Fruit fly (Drosophila melanogaster): ENCODE measurements around the gene Naa40.

Naa40 gene

DNA sequence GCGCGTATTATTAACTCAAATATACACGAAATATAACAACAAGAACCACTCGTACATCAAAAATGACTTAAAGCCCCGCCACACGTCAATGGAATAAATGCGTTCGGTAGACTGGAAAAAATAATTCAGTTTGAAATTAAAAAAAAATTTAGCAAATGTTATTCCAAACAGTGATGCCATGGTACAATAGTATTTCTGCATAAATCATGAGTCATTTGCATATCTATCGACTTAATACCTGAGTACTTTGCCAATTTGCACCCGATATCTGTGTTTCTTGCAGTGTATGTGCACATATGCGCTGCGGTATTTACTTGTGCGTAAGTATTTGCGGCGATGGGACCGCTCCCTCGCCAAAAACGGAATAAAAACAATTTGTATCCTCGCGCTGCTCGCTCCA, 38.4 kb upstream of the Naa40 start (continued):
- peak; percentile 97 for TF ChIP-seq HLH106 (tag; optimal IDR thresholded peaks at IDR 0.05)
- TF ChIP-seq sage (GFP tag; optimal IDR thresholded peaks at IDR 0.05) = peak; percentile 96
- no peak for TF ChIP-seq sv (GFP tag; optimal IDR thresholded peaks at IDR 0.05)

dm6 chr3R:29762297-29762696, 37.5 kb upstream of the Naa40 start:
- TF ChIP-seq Vsx2 (GFP tag; optimal IDR thresholded peaks at IDR 0.05; ENCODE audit: partially characterized antibody) (no peak), dmrt93B (GFP tag; optimal IDR thresholded peaks at IDR 0.05) (peak; percentile 43), foxo (GFP tag; optimal IDR thresholded peaks at IDR 0.05) (peak in 1 of 2 experiments; percentile 53), br (GFP tag; optimal IDR thresholded peaks at IDR 0.05) (peak; percentile 15), CrebA (GFP tag; optimal IDR thresholded peaks at IDR 0.05; ENCODE audit: borderline replicate concordance) (no peak), Sp1 (GFP tag; optimal IDR thresholded peaks at IDR 0.05) (peak; percentile 38), pan (optimal IDR thresholded peaks at IDR 0.05) (no peak), Hr78 (GFP tag; optimal IDR thresholded peaks at IDR 0.05) (no peak), fru (GFP tag; optimal IDR thresholded peaks at IDR 0.05) (peak; percentile 41), sage (GFP tag; optimal IDR thresholded peaks at IDR 0.05) (peak; percentile 16), HLH106 (tag; optimal IDR thresholded peaks at IDR 0.05) (peak; percentile 53), jim (GFP tag; optimal IDR thresholded peaks at IDR 0.05) (no peak), woc (GFP tag; optimal IDR thresholded peaks at IDR 0.05) (peak; percentile 8), Mio (GFP tag; optimal IDR thresholded peaks at IDR 0.05) (no peak)

DNA sequence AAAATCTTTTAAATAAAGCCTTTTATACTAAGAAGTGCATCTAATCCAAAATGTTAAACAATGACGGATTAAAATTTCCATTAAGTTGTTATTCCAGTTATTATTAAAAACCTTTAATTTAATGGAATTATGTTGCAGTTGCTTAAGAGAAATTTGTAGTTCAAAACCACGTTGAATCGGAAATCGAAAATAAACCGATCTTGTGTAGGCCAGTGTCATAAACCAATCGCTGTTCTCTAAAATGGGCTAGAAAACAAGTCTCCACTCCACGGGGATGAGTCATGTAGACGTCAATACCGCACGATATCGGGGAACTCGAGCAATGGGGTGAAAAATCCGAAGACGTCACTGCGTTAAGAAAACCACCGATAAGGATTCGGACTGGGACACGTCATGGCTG, 36.8 kb upstream of the Naa40 start:
- TF ChIP-seq usp (GFP tag; optimal IDR thresholded peaks at IDR 0.05) = no peak
- TF ChIP-seq Rel (GFP tag; optimal IDR thresholded peaks at IDR 0.05) = no peak
- peak; percentile 49 for TF ChIP-seq Rel (tag; optimal IDR thresholded peaks at IDR 0.05)
- no peak for TF ChIP-seq Vsx2 (GFP tag; optimal IDR thresholded peaks at IDR 0.05; ENCODE audit: partially characterized antibody)

dm6 chr3R:29760042-29760441, 35.3 kb upstream of the Naa40 start:
- TF ChIP-seq fru (GFP tag; optimal IDR thresholded peaks at IDR 0.05) (no peak), Hnf4 (GFP tag; optimal IDR thresholded peaks at IDR 0.05) (no peak), Mio (GFP tag; optimal IDR thresholded peaks at IDR 0.05) (no peak), Jra (GFP tag; optimal IDR thresholded peaks at IDR 0.05) (no peak), Dfd (GFP tag; optimal IDR thresholded peaks at IDR 0.05) (no peak), CG9705 (GFP tag; optimal IDR thresholded peaks at IDR 0.05) (no peak), Abd-B (GFP tag; optimal IDR thresholded peaks at IDR 0.05) (no peak), h (GFP tag; optimal IDR thresholded peaks at IDR 0.05) (no peak), lola (GFP tag; optimal IDR thresholded peaks at IDR 0.05) (no peak), OdsH (GFP tag; optimal IDR thresholded peaks at IDR 0.05) (no peak), brk (GFP tag; optimal IDR thresholded peaks at IDR 0.05) (no peak)

DNA sequence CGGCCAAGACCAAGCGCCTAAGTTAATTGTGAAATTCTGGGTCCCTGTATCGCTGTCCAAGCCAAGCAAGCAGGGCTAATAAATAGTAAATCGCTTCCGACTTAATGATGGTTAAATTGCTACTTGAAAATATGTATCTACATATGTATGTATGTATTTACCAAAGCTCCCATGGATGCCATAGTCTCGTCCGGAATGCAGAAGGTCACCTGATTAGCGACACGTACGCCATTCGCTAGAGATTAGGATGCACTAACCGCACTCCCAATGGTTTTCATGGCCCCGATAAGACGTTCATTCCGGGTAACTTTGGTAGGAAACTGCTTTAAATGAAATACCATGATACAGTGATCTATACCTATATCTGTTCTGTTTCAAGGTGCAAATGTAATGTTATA, 34.0 kb upstream of the Naa40 start:
- TF ChIP-seq CG9705 (GFP tag; optimal IDR thresholded peaks at IDR 0.05) (no peak), Hnf4 (GFP tag; optimal IDR thresholded peaks at IDR 0.05) (no peak), Sp1 (GFP tag; optimal IDR thresholded peaks at IDR 0.05) (no peak), woc (GFP tag; optimal IDR thresholded peaks at IDR 0.05) (no peak), Dfd (GFP tag; optimal IDR thresholded peaks at IDR 0.05) (no peak), dl (GFP tag; optimal IDR thresholded peaks at IDR 0.05; ENCODE audit: insufficient read depth in 1 of 2, partially characterized antibody in 2 of 2) (no peak), rgr (GFP tag; optimal IDR thresholded peaks at IDR 0.05) (no peak), br (GFP tag; optimal IDR thresholded peaks at IDR 0.05) (no peak), Abd-B (GFP tag; optimal IDR thresholded peaks at IDR 0.05) (no peak), CrebA (GFP tag; optimal IDR thresholded peaks at IDR 0.05; ENCODE audit: borderline replicate concordance) (no peak), Mio (GFP tag; optimal IDR thresholded peaks at IDR 0.05) (no peak), h (GFP tag; optimal IDR thresholded peaks at IDR 0.05) (no peak)

- no peak for TF ChIP-seq Myc (optimal IDR thresholded peaks at IDR 0.05)
- TF ChIP-seq br (GFP tag; optimal IDR thresholded peaks at IDR 0.05) = no peak
- no peak for TF ChIP-seq sage (GFP tag; optimal IDR thresholded peaks at IDR 0.05)
- TF ChIP-seq psq (GFP tag; optimal IDR thresholded peaks at IDR 0.05) = no peak
- peak; percentile 34 for TF ChIP-seq fru (GFP tag; optimal IDR thresholded peaks at IDR 0.05)
- peak; percentile 22 for TF ChIP-seq rgr (GFP tag; optimal IDR thresholded peaks at IDR 0.05)
- no peak for TF ChIP-seq Vsx2 (GFP tag; optimal IDR thresholded peaks at IDR 0.05; ENCODE audit: partially characterized antibody)
- TF ChIP-seq N (GFP tag; optimal IDR thresholded peaks at IDR 0.05) = no peak
- TF ChIP-seq jim (GFP tag; optimal IDR thresholded peaks at IDR 0.05) = no peak
- TF ChIP-seq foxo (GFP tag; optimal IDR thresholded peaks at IDR 0.05) = peak in 1 of 2 experiments; percentile 27
- no peak for TF ChIP-seq CG32264 (GFP tag; optimal IDR thresholded peaks at IDR 0.05)
- peak; percentile 71 for TF ChIP-seq Dfd (GFP tag; optimal IDR thresholded peaks at IDR 0.05)
- no peak for TF ChIP-seq lola (GFP tag; optimal IDR thresholded peaks at IDR 0.05)
- no peak for TF ChIP-seq CrebA (GFP tag; optimal IDR thresholded peaks at IDR 0.05; ENCODE audit: borderline replicate concordance)
- TF ChIP-seq Dif (GFP tag; optimal IDR thresholded peaks at IDR 0.05; ENCODE audit: partially characterized antibody) = no peak
- no peak for TF ChIP-seq ey (GFP tag; optimal IDR thresholded peaks at IDR 0.05)
- no peak for TF ChIP-seq GATAd (GFP tag; optimal IDR thresholded peaks at IDR 0.05)
- no peak for TF ChIP-seq HLH106 (tag; optimal IDR thresholded peaks at IDR 0.05)
- no peak for TF ChIP-seq dmrt93B (GFP tag; optimal IDR thresholded peaks at IDR 0.05)
- no peak for TF ChIP-seq pan (optimal IDR thresholded peaks at IDR 0.05)
These were observed 33.5 kb upstream of the Naa40 start for dm6 chr3R:29758129-29758733.

Measured in whole organism, wandering third instar larva.